Worm (Caenorhabditis elegans): Measurements from ENCODE around the gene spp-5.

DNA sequence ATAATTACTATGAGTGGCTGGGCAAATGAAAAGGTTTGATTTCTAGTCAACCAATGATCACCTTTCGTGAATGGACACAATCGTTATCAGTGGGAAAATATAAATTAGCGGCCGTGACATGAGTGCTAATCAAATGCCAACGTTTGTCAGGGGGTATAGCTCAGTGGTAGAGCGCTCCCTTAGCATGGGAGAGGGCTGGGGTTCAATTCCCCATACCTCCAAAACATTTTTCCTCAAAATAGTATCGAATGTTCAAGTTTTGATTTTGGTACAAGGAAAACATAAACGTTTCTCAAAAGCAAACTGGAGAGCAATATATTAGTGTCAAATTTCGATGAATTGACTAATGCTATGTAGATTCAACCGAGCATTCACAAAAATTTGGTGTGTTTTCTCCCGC, 3.5 kb upstream of the spp-5 start:
- no peak for TF ChIP-seq zag-1 (tag; optimal IDR thresholded peaks at IDR 0.05)
- peak; percentile 67 for TF ChIP-seq elt-2 (tag; optimal IDR thresholded peaks at IDR 0.05)
- no peak for TF ChIP-seq lin-39 (tag; optimal IDR thresholded peaks at IDR 0.05)
- no peak for TF ChIP-seq nhr-237 (tag; optimal IDR thresholded peaks at IDR 0.05)
- no peak for TF ChIP-seq ztf-11 (tag; optimal IDR thresholded peaks at IDR 0.05)
- no peak for TF ChIP-seq eor-1 (tag; optimal IDR thresholded peaks at IDR 0.05)
- TF ChIP-seq nhr-11 (tag; optimal IDR thresholded peaks at IDR 0.05), result no peak
- TF ChIP-seq nhr-76 (tag; optimal IDR thresholded peaks at IDR 0.05), result no peak
- TF ChIP-seq ceh-9 (tag; optimal IDR thresholded peaks at IDR 0.05), result no peak
